Worm (Caenorhabditis elegans) whole organism, midembryonic: Measurements from ENCODE around the gene oac-3.

ENCODE experiments used
- T22C8.4 ChIP-seq: fragments of 200-800 bp; sonication (Bioruptor generic); IDR thresholded peaks from 2 replicates; pipeline ENCODE4 v1.3.6; 2022; ENCODE audit warnings: missing genetic modification characterization, missing compliant biosample characterization
- cog-1 ChIP-seq: sonication (generic microtip); optimal IDR thresholded peaks from 2 replicates; lab custom pipeline; 2016; ENCODE audit warnings: missing genetic modification characterization, missing compliant biosample characterization
- flt-1 ChIP-seq: fragments of 200-800 bp; sonication (Bioruptor generic); IDR thresholded peaks from 2 replicates; pipeline ENCODE4 v1.3.6; 2022; ENCODE audit warnings: missing genetic modification characterization, missing compliant biosample characterization
- klf-2 ChIP-seq: fragments of 200-800 bp; sonication (Bioruptor generic); conservative IDR thresholded peaks from 2 replicates; pipeline ENCODE4 v1.3.6; 2022; ENCODE audit warnings: missing genetic modification reagents, missing genetic modification characterization, missing compliant biosample characterization
- med-1 ChIP-seq: sonication (generic microtip); optimal IDR thresholded peaks from 2 replicates; lab custom pipeline; 2017; ENCODE audit warnings: missing genetic modification characterization, mild to moderate bottlenecking, missing compliant biosample characterization, antibody characterized with exemption, missing genetic modification reagents; ENCODE audit not compliant: insufficient read depth
- ref-1 ChIP-seq: fragments of 200-800 bp; sonication (Bioruptor generic); conservative IDR thresholded peaks from 2 replicates; pipeline ENCODE4 v1.3.6; 2022; ENCODE audit warnings: missing genetic modification reagents, missing genetic modification characterization, missing compliant biosample characterization
- tab-1 ChIP-seq: fragments of 200-800 bp; sonication (Bioruptor generic); IDR thresholded peaks from 2 replicates; pipeline ENCODE4 v1.3.6; 2022; ENCODE audit warnings: missing genetic modification characterization, missing compliant biosample characterization
- ztf-23 ChIP-seq: fragments of 200-800 bp; sonication (Bioruptor generic); IDR thresholded peaks from 2 replicates; pipeline ENCODE4 v1.3.6; 2022; ENCODE audit warnings: missing genetic modification reagents, missing genetic modification characterization, missing compliant biosample characterization
- ztf-29 ChIP-seq: fragments of 200-800 bp; sonication (Bioruptor generic); IDR thresholded peaks from 2 replicates; pipeline ENCODE4 v1.3.6; 2022; ENCODE audit warnings: missing genetic modification reagents, missing genetic modification characterization, missing compliant biosample characterization

oac-3 gene

ce11 chrV:13926398-13926797 is 27.1 kb downstream of the oac-3 start, which contains the start of gene srxa-12:
Gene srxa-12, plus strand, starts transcription at chrV:13926698.
- TF ChIP-seq ztf-23 (GFP tag; lab: Robert Waterston, UW), result no peak
- no peak for TF ChIP-seq klf-2
- no peak for TF ChIP-seq tab-1 (GFP tag; lab: Robert Waterston, UW)
- no peak for TF ChIP-seq cog-1 (tag; lab: Kevin White, UChicago)
- TF ChIP-seq med-1 (GFP tag; lab: Kevin White, UChicago), result no peak
- TF ChIP-seq flt-1 (GFP tag; lab: Robert Waterston, UW), result no peak

DNA sequence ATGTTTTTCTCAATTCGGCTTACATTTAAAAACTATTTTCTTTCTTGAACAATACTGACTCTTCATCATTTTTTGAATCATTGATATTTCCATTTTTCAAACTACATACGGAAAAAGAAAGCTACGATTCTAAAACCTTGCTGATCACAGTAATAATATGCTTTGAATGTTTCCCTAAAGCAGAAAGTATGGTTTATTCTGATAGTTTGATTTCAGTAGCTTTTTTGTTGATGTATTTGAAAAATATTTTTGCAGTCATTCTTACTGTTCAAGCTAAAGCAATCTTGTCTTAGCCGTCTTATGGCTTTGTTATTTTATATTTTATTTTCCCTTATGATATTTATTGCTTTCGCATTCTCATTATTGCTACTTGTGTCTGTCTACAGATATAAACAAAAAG is 30.2 kb downstream of the oac-3 start, which contains the start of gene srxa-13:
Gene srxa-13 (plus strand): TSS at position 301 of the 400 bp plus-strand sequence.
- TF ChIP-seq flt-1 (GFP tag; lab: Robert Waterston, UW) (no peak), ztf-23 (GFP tag; lab: Robert Waterston, UW) (no peak), klf-2 (no peak), tab-1 (GFP tag; lab: Robert Waterston, UW) (no peak), med-1 (GFP tag; lab: Kevin White, UChicago) (no peak), T22C8.4 (GFP tag; lab: Robert Waterston, UW) (no peak), ref-1 (GFP tag; lab: Robert Waterston, UW) (no peak), cog-1 (tag; lab: Kevin White, UChicago) (no peak), ztf-29 (GFP tag; lab: Robert Waterston, UW) (no peak)

DNA sequence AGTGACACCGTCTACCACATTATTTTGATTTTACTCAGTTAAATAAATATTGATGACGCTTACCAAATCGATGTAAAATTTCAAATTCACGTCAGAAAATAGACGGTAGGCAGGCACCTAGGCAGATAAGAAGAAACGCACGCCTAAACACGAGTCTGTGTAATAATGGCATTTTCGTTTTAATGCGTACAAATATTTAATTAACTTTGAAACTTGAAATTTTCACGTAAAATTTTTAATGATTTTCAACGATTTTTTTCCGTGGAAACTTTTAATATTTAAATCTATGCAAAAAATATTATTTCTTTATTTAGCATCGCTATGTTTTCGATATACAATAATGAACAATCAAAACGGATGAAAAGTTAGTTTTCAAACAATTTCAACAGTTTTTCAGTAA is 31.9 kb downstream of the oac-3 start, which contains the start of gene C06B3.16:
Gene C06B3.16 (plus strand): TSS at position 301 of the 400 bp plus-strand sequence.
- no peak for TF ChIP-seq cog-1 (tag; lab: Kevin White, UChicago)
- no peak for TF ChIP-seq ztf-23 (GFP tag; lab: Robert Waterston, UW)
- TF ChIP-seq T22C8.4 (GFP tag; lab: Robert Waterston, UW), result no peak

- TF ChIP-seq flt-1 (GFP tag; lab: Robert Waterston, UW) (no peak), cog-1 (tag; lab: Kevin White, UChicago) (no peak), ztf-23 (GFP tag; lab: Robert Waterston, UW) (no peak), med-1 (GFP tag; lab: Kevin White, UChicago) (no peak), tab-1 (GFP tag; lab: Robert Waterston, UW) (no peak), ref-1 (GFP tag; lab: Robert Waterston, UW) (no peak), klf-2 (no peak), ztf-29 (GFP tag; lab: Robert Waterston, UW) (no peak), T22C8.4 (GFP tag; lab: Robert Waterston, UW) (no peak)
Measured at ce11 chrV:13931952-13932351, 32.6 kb downstream of the oac-3 start.

- no peak for TF ChIP-seq T22C8.4 (GFP tag; lab: Robert Waterston, UW)
- TF ChIP-seq klf-2, result no peak
- TF ChIP-seq ztf-23 (GFP tag; lab: Robert Waterston, UW), result no peak
- no peak for TF ChIP-seq med-1 (GFP tag; lab: Kevin White, UChicago)
- TF ChIP-seq tab-1 (GFP tag; lab: Robert Waterston, UW), result no peak
- no peak for TF ChIP-seq ztf-29 (GFP tag; lab: Robert Waterston, UW)
- no peak for TF ChIP-seq cog-1 (tag; lab: Kevin White, UChicago)
- no peak for TF ChIP-seq flt-1 (GFP tag; lab: Robert Waterston, UW)
- no peak for TF ChIP-seq ref-1 (GFP tag; lab: Robert Waterston, UW)
Measured at ce11 chrV:13934545-13934944, 35.2 kb downstream of the oac-3 start, which contains the start of gene R10D12.1. Gene R10D12.1, minus strand, starts transcription at chrV:13934645.

DNA sequence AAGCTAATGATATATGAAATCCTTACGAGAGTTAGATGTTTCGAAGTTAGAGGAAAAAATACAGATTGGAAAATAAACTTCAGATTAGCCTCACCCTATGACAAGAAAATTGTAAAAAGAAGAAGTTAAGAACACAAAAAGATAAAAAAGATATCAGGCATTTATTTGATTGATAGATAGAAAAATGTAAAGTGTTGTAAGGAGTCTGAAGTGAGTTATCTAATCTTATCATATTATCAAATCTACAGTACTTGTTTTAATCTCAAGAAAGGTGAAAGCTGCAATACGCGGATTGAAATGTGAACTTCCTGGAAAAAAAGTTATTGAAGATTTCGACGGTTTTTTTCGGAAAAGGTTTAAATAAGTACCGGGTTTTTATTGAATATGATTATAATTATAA is 36.1 kb downstream of the oac-3 start:
- TF ChIP-seq klf-2 (no peak), flt-1 (GFP tag; lab: Robert Waterston, UW) (no peak), ztf-29 (GFP tag; lab: Robert Waterston, UW) (no peak), ztf-23 (GFP tag; lab: Robert Waterston, UW) (no peak), ref-1 (GFP tag; lab: Robert Waterston, UW) (no peak), cog-1 (tag; lab: Kevin White, UChicago) (no peak), tab-1 (GFP tag; lab: Robert Waterston, UW) (no peak), med-1 (GFP tag; lab: Kevin White, UChicago) (no peak), T22C8.4 (GFP tag; lab: Robert Waterston, UW) (no peak)

DNA sequence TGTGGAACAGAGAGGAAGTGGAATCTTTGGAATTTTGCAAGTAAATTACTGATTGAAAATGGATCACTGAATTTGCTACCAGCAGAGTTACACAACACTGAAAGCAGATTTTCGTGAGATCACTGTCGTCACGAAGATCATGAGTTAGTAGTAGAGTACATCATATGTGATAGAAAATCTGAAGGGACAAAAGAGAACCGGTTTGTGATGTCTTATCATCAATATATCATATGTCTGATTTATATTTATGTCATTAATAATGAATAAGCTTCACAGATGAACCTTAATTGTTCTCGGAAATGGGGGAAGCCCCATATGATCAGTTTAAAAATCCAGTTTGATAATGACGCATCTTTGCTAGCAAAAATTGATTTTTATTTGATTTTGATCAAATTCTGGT is 36.7 kb downstream of the oac-3 start:
- TF ChIP-seq med-1 (GFP tag; lab: Kevin White, UChicago), result no peak
- TF ChIP-seq flt-1 (GFP tag; lab: Robert Waterston, UW), result no peak
- TF ChIP-seq cog-1 (tag; lab: Kevin White, UChicago), result no peak
- TF ChIP-seq klf-2, result no peak
- no peak for TF ChIP-seq T22C8.4 (GFP tag; lab: Robert Waterston, UW)
- TF ChIP-seq ztf-23 (GFP tag; lab: Robert Waterston, UW), result no peak
- TF ChIP-seq ref-1 (GFP tag; lab: Robert Waterston, UW), result no peak
- TF ChIP-seq tab-1 (GFP tag; lab: Robert Waterston, UW), result no peak
- no peak for TF ChIP-seq ztf-29 (GFP tag; lab: Robert Waterston, UW)

- no peak for TF ChIP-seq klf-2
- no peak for TF ChIP-seq flt-1 (GFP tag; lab: Robert Waterston, UW)
- TF ChIP-seq med-1 (GFP tag; lab: Kevin White, UChicago), result no peak
- no peak for TF ChIP-seq ref-1 (GFP tag; lab: Robert Waterston, UW)
- no peak for TF ChIP-seq ztf-29 (GFP tag; lab: Robert Waterston, UW)
- no peak for TF ChIP-seq ztf-23 (GFP tag; lab: Robert Waterston, UW)
- no peak for TF ChIP-seq T22C8.4 (GFP tag; lab: Robert Waterston, UW)
- no peak for TF ChIP-seq tab-1 (GFP tag; lab: Robert Waterston, UW)
- TF ChIP-seq cog-1 (tag; lab: Kevin White, UChicago), result no peak
Measured at ce11 chrV:13936850-13937249, 37.5 kb downstream of the oac-3 start, which contains the start of gene srw-145. Gene srw-145, plus strand, starts transcription at chrV:13937150.

ce11 chrV:13942082-13942481 is 42.8 kb downstream of the oac-3 start, which contains the start of gene dpr-1:
Gene dpr-1, minus strand, starts transcription at chrV:13942182.
- TF ChIP-seq ref-1 (GFP tag; lab: Robert Waterston, UW), result no peak
- no peak for TF ChIP-seq klf-2
- TF ChIP-seq ztf-29 (GFP tag; lab: Robert Waterston, UW), result no peak
- no peak for TF ChIP-seq med-1 (GFP tag; lab: Kevin White, UChicago)
- no peak for TF ChIP-seq flt-1 (GFP tag; lab: Robert Waterston, UW)
- no peak for TF ChIP-seq T22C8.4 (GFP tag; lab: Robert Waterston, UW)
- TF ChIP-seq tab-1 (GFP tag; lab: Robert Waterston, UW), result no peak
